Worm (Caenorhabditis elegans) whole organism, midembryonic: ENCODE measurements around the gene E02C12.9.
A peak's percentile ranks its signal among the peaks of the same experiment; 100 is the strongest.

Experiments used
- cog-1 ChIP-seq: sonication (generic microtip); optimal IDR thresholded peaks from 2 replicates; lab custom pipeline; 2016; ENCODE audit warnings: missing genetic modification characterization, missing compliant biosample characterization
- flt-1 ChIP-seq: fragments of 200-800 bp; sonication (Bioruptor generic); IDR thresholded peaks from 2 replicates; pipeline ENCODE4 v1.3.6; 2022; ENCODE audit warnings: missing genetic modification characterization, missing compliant biosample characterization
- klf-2 ChIP-seq: fragments of 200-800 bp; sonication (Bioruptor generic); conservative IDR thresholded peaks from 2 replicates; pipeline ENCODE4 v1.3.6; 2022; ENCODE audit warnings: missing genetic modification reagents, missing genetic modification characterization, missing compliant biosample characterization
- tab-1 ChIP-seq: fragments of 200-800 bp; sonication (Bioruptor generic); IDR thresholded peaks from 2 replicates; pipeline ENCODE4 v1.3.6; 2022; ENCODE audit warnings: missing genetic modification characterization, missing compliant biosample characterization
- ztf-23 ChIP-seq: fragments of 200-800 bp; sonication (Bioruptor generic); IDR thresholded peaks from 2 replicates; pipeline ENCODE4 v1.3.6; 2022; ENCODE audit warnings: missing genetic modification reagents, missing genetic modification characterization, missing compliant biosample characterization
- ztf-29 ChIP-seq: fragments of 200-800 bp; sonication (Bioruptor generic); IDR thresholded peaks from 2 replicates; pipeline ENCODE4 v1.3.6; 2022; ENCODE audit warnings: missing genetic modification reagents, missing genetic modification characterization, missing compliant biosample characterization

DNA sequence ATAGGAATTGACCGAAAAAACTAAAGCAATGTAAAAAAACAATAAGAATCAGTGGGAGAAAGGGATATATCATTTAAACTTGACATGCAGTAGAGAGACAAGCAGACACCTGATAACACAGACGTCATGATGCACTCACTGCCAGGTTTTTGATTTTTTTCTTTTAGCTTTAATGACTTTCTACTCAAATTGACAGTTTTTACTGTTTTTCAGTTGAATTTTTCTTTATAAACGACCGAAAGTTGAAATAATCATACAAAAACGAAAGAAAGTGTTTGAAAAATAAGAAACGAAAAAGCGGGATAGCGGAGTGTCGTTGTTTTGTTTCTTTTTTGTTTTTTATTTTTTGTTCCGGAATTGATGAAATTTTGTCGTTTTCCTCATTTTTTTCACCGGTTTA, 41.1 kb downstream of the E02C12.9 start, which contains the start of gene ucp-4:
- no peak for TF ChIP-seq ztf-23 (GFP tag; lab: Robert Waterston, UW)
- TF ChIP-seq ztf-29 (GFP tag; lab: Robert Waterston, UW), result 0 out of 2 replicates have a peak, but pooled peaks have one; percentile 3
- TF ChIP-seq tab-1 (GFP tag; lab: Robert Waterston, UW), result no peak
- TF ChIP-seq cog-1 (tag; lab: Kevin White, UChicago), result no peak
- no peak for TF ChIP-seq klf-2
- no peak for TF ChIP-seq flt-1
